Worm (Caenorhabditis elegans) whole organism, young adult: ENCODE data around the gene C16C10.9.

Experiments used
- F33H1.4 ChIP-seq: fragments of 200-800 bp; sonication (Bioruptor generic); IDR thresholded peaks from 2 replicates; pipeline ENCODE4 v1.3.6; 2022; ENCODE audit warnings: missing genetic modification reagents, missing genetic modification characterization, missing compliant biosample characterization
- Y67H2A.10 ChIP-seq: fragments of 200-800 bp; sonication (Bioruptor generic); conservative IDR thresholded peaks from 2 replicates; pipeline ENCODE4 v1.3.6; 2022; ENCODE audit warnings: missing genetic modification reagents, missing genetic modification characterization, missing compliant biosample characterization

DNA sequence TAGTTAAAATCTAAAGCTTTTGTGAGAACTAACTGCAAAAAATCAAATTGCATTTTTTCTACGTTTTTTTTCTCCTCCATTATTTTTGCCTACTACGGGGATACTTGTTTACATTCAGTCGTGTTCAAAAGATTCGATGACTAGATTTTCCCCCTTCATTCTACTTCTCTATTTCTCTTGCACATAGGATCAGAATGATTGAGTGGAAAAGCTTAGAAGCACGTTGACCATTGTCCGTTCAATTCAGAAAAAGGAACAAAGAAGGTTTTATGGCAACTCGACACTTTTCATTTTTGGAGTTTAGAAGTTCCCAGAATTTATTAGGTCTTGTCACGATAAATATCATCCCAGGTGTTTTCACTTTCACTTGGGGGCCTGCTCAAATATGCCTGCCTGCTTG is 20.0 kb downstream of the C16C10.9 start:
- no peak for TF ChIP-seq Y67H2A.10 (GFP tag; lab: Robert Waterston, UW)
- no peak for TF ChIP-seq F33H1.4 (GFP tag; lab: Robert Waterston, UW)
